Worm (Caenorhabditis elegans) whole organism, early embryonic: ENCODE data around the gene chw-1.

Experiments
- B0310.2 ChIP-seq: sonication (generic microtip); optimal IDR thresholded peaks from 2 replicates; lab custom pipeline; 2016; ENCODE audit warnings: mild to moderate bottlenecking, missing genetic modification characterization, missing compliant biosample characterization
- F13C5.2 ChIP-seq: sonication (generic microtip); optimal IDR thresholded peaks from 2 replicates; lab custom pipeline; 2017; ENCODE audit warnings: mild to moderate bottlenecking, missing genetic modification characterization, inconsistent platforms, missing compliant biosample characterization
- aly-1 ChIP-seq: sonication (generic microtip); optimal IDR thresholded peaks from 2 replicates; lab custom pipeline; 2016; ENCODE audit warnings: missing genetic modification characterization, missing compliant biosample characterization
- ama-1 ChIP-seq: fragments of 150-350 bp; optimal IDR thresholded peaks from 2 replicates; lab custom pipeline; 2014
- ceh-13 ChIP-seq: fragments of 200-800 bp; sonication (Bioruptor generic); optimal IDR thresholded peaks from 2 replicates; lab custom pipeline; 2018; ENCODE audit warnings: mild to moderate bottlenecking, missing genetic modification characterization, missing compliant biosample characterization
- ceh-36 ChIP-seq: sonication (generic microtip); optimal IDR thresholded peaks from 2 replicates; lab custom pipeline; 2016; ENCODE audit warnings: missing genetic modification characterization, inconsistent platforms, missing compliant biosample characterization
- ets-7 ChIP-seq: sonication (generic microtip); optimal IDR thresholded peaks from 2 replicates; lab custom pipeline; 2016; ENCODE audit warnings: missing genotype, missing genetic modification characterization, missing compliant biosample characterization
- flt-1 ChIP-seq: fragments of 200-800 bp; sonication (Bioruptor generic); IDR thresholded peaks from 2 replicates; pipeline ENCODE4 v1.3.6; 2022; ENCODE audit warnings: missing genetic modification characterization, missing compliant biosample characterization
- hmbx-1 ChIP-seq: sonication (generic microtip); optimal IDR thresholded peaks from 2 replicates; lab custom pipeline; 2016; ENCODE audit warnings: mild to moderate bottlenecking, missing genetic modification characterization, missing compliant biosample characterization
- hmg-4 ChIP-seq: fragments of 200-800 bp; sonication (Bioruptor generic); optimal IDR thresholded peaks from 2 replicates; lab custom pipeline; 2018; ENCODE audit warnings: mild to moderate bottlenecking, missing genetic modification characterization, missing compliant biosample characterization
- hnd-1 ChIP-seq: sonication (generic microtip); optimal IDR thresholded peaks from 2 replicates; lab custom pipeline; 2016; ENCODE audit warnings: missing genetic modification characterization, missing compliant biosample characterization
- pes-1 ChIP-seq: fragments of 200-800 bp; sonication (Bioruptor generic); IDR thresholded peaks from 2 replicates; pipeline ENCODE4 v1.3.6; 2022; ENCODE audit warnings: missing genetic modification reagents, missing genetic modification characterization, missing compliant biosample characterization
- scrt-1 ChIP-seq: fragments of 200-800 bp; sonication (Bioruptor generic); IDR thresholded peaks from 2 replicates; pipeline ENCODE4 v1.3.6; 2022; ENCODE audit warnings: missing genetic modification characterization, missing compliant biosample characterization
- sea-1 ChIP-seq: fragments of 200-800 bp; sonication (Bioruptor generic); conservative IDR thresholded peaks from 2 replicates; pipeline ENCODE4 v1.3.6; 2022; ENCODE audit warnings: missing genetic modification characterization, missing compliant biosample characterization
- tbx-11 ChIP-seq: fragments of 200-800 bp; sonication (Bioruptor generic); IDR thresholded peaks from 2 replicates; pipeline ENCODE4 v1.3.6; 2022; ENCODE audit warnings: missing genetic modification characterization, missing compliant biosample characterization
- tbx-37 ChIP-seq: fragments of 200-800 bp; sonication (Bioruptor generic); conservative IDR thresholded peaks from 2 replicates; pipeline ENCODE4 v1.3.6; 2022; ENCODE audit warnings: missing genetic modification reagents, missing genetic modification characterization, missing compliant biosample characterization
- tra-4 ChIP-seq: sonication (generic microtip); optimal IDR thresholded peaks from 2 replicates; lab custom pipeline; 2017; ENCODE audit warnings: missing genetic modification characterization, missing compliant biosample characterization

chw-1 gene

DNA sequence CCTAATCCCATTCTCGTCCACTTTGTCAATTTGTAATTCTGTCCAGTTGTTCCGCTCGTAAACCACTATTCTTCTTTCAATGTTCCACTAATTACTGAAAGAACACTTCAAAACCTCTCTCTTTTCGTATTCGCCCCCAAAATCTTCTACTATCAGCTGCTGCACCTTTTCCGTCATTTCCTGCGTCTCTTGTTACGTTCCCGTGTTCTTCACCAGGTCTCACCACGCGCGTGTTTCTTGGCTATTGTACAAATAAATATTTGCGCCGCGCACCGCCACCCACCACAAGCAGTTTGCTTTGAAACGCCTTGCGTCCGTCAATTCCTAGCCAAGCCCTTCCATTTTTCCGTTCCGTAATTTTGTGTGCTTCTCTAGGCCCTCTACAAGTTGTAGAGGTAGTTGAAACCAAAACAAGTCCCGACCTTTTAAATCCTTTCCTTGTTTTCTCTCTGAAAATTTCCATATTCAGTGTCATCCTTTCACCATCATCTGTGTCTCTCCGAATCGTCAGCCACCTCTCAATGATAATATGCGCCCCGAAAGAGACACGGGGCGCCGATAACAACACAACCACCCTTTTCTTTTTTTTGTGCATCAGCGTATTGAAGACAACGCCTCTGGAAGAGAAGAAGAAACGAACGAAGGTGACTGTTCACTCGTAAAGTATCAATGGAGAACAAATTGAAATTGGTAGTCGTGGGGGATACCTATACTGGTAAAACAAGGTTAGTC lies 16.2 kb downstream of the chw-1 start, which contains the start of the genes crp-1 and Y32F6B.9:
Gene crp-1, plus strand, starts transcription at position 468 of the 732 bp plus-strand sequence.
Gene Y32F6B.9, plus strand, starts transcription at position 603 of the 732 bp plus-strand sequence.
- no peak for TF ChIP-seq hmg-4 (GFP tag; lab: Kevin White, UChicago)
- TF ChIP-seq ceh-36 (tag; lab: Kevin White, UChicago): no peak
- TF ChIP-seq flt-1 (GFP tag; lab: Robert Waterston, UW): no peak
- no peak for TF ChIP-seq ama-1
- no peak for TF ChIP-seq hnd-1 (tag; lab: Kevin White, UChicago)
- no peak for TF ChIP-seq pes-1 (GFP tag; lab: Robert Waterston, UW)
- no peak for TF ChIP-seq ceh-13
- TF ChIP-seq tbx-37 (GFP tag; lab: Robert Waterston, UW): no peak
- TF ChIP-seq B0310.2 (tag; lab: Kevin White, UChicago): no peak
- no peak for TF ChIP-seq scrt-1
- TF ChIP-seq tbx-11 (GFP tag; lab: Robert Waterston, UW): no peak
- TF ChIP-seq hmbx-1 (tag; lab: Kevin White, UChicago): no peak
- TF ChIP-seq sea-1 (GFP tag; lab: Robert Waterston, UW): no peak
- no peak for TF ChIP-seq aly-1 (tag; lab: Kevin White, UChicago)
- no peak for TF ChIP-seq tra-4 (tag; lab: Kevin White, UChicago)

DNA sequence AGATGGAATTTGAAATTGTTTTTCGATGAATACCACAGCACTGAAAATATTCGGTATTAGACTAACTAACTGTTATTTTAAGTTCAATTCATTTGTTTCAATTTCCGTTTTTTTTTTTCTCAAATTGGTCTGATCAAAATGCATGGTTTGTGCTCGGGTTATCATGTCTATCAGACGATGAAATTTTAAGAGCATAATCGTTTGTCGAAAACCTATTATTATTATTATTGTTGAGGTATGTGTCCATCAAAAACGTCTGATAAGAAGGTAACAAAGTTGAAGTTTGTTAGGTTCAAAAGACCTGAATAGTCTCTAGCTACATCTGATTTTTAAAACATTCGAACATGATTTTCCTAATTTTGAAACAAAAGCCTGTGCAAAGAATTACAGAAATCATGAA lies 21.9 kb downstream of the chw-1 start:
- TF ChIP-seq ceh-13 (no peak), ceh-36 (tag; lab: Kevin White, UChicago) (no peak), tbx-11 (GFP tag; lab: Robert Waterston, UW) (no peak), tra-4 (tag; lab: Kevin White, UChicago) (no peak), ama-1 (no peak), sea-1 (GFP tag; lab: Robert Waterston, UW) (no peak), tbx-37 (GFP tag; lab: Robert Waterston, UW) (no peak), aly-1 (tag; lab: Kevin White, UChicago) (no peak), F13C5.2 (tag; lab: Kevin White, UChicago) (no peak), hmbx-1 (tag; lab: Kevin White, UChicago) (no peak), hnd-1 (tag; lab: Kevin White, UChicago) (no peak), scrt-1 (no peak), hmg-4 (GFP tag; lab: Kevin White, UChicago) (no peak), ets-7 (no peak), flt-1 (GFP tag; lab: Robert Waterston, UW) (no peak), B0310.2 (tag; lab: Kevin White, UChicago) (no peak), pes-1 (GFP tag; lab: Robert Waterston, UW) (no peak)

DNA sequence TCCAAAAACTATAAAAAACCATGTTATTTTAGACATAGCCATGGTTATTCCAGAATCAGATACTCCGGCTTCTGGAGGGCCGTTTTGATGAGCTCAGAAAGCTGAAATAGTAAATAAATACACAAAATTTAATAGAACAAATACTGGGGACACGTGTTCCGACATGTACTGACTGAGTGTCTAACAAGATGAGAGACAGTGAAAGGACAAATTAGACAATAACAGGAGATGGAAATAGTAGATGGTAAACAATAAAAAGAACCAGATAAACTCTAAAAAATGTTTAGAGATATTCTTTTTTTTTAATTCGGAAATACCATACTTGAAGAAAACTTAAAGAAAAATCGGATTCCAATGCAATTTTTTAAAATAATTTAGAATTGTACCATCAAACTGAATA lies 22.6 kb downstream of the chw-1 start, which contains the start of gene Y32F6B.1:
Gene Y32F6B.1, minus strand, starts transcription at position 101 of the 400 bp plus-strand sequence.
- TF ChIP-seq ama-1: no peak
- TF ChIP-seq sea-1 (GFP tag; lab: Robert Waterston, UW): no peak
- no peak for TF ChIP-seq aly-1 (tag; lab: Kevin White, UChicago)
- TF ChIP-seq tbx-11 (GFP tag; lab: Robert Waterston, UW): no peak
- no peak for TF ChIP-seq hmg-4 (GFP tag; lab: Kevin White, UChicago)
- no peak for TF ChIP-seq F13C5.2 (tag; lab: Kevin White, UChicago)
- TF ChIP-seq tra-4 (tag; lab: Kevin White, UChicago): no peak
- TF ChIP-seq pes-1 (GFP tag; lab: Robert Waterston, UW): no peak
- TF ChIP-seq ceh-13: no peak
- TF ChIP-seq scrt-1: no peak
- TF ChIP-seq hnd-1 (tag; lab: Kevin White, UChicago): no peak
- TF ChIP-seq tbx-37 (GFP tag; lab: Robert Waterston, UW): no peak

- no peak for TF ChIP-seq hnd-1 (tag; lab: Kevin White, UChicago)
- no peak for TF ChIP-seq tra-4 (tag; lab: Kevin White, UChicago)
- TF ChIP-seq scrt-1: no peak
- TF ChIP-seq ceh-36 (tag; lab: Kevin White, UChicago): no peak
- no peak for TF ChIP-seq sea-1 (GFP tag; lab: Robert Waterston, UW)
- no peak for TF ChIP-seq hmbx-1 (tag; lab: Kevin White, UChicago)
- TF ChIP-seq tbx-11 (GFP tag; lab: Robert Waterston, UW): no peak
- no peak for TF ChIP-seq ama-1
- no peak for TF ChIP-seq hmg-4 (GFP tag; lab: Kevin White, UChicago)
- no peak for TF ChIP-seq B0310.2 (tag; lab: Kevin White, UChicago)
- TF ChIP-seq F13C5.2 (tag; lab: Kevin White, UChicago): no peak
- TF ChIP-seq tbx-37 (GFP tag; lab: Robert Waterston, UW): no peak
- TF ChIP-seq flt-1 (GFP tag; lab: Robert Waterston, UW): no peak
- TF ChIP-seq ceh-13: no peak
- no peak for TF ChIP-seq ets-7
- no peak for TF ChIP-seq pes-1 (GFP tag; lab: Robert Waterston, UW)
Observed at ce11 chrV:10485389-10485788, 23.3 kb downstream of the chw-1 start.

DNA sequence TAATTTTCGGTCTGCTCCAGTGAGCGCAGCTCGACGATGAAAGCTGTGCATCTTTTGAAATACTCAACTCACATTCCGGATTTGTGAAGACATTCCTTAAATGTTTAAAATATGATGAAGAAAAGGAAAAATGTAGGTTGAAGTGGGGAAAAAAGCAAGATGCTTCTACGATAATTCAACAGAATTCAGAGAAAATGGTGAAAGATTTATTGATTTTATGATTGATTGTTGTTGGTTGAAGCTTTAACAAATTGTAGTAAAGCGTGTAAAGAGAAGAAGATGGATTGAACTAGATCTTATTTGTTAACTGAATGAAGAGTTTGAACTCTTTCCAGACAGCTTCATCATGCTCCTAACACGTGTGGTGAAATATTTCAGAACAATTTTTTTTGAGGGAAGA lies 27.9 kb downstream of the chw-1 start, which contains the start of gene ncx-5:
Gene ncx-5, minus strand, starts transcription at position 101 of the 400 bp plus-strand sequence.
- no peak for TF ChIP-seq sea-1 (GFP tag; lab: Robert Waterston, UW)
- TF ChIP-seq flt-1 (GFP tag; lab: Robert Waterston, UW): no peak
- TF ChIP-seq pes-1 (GFP tag; lab: Robert Waterston, UW): no peak

DNA sequence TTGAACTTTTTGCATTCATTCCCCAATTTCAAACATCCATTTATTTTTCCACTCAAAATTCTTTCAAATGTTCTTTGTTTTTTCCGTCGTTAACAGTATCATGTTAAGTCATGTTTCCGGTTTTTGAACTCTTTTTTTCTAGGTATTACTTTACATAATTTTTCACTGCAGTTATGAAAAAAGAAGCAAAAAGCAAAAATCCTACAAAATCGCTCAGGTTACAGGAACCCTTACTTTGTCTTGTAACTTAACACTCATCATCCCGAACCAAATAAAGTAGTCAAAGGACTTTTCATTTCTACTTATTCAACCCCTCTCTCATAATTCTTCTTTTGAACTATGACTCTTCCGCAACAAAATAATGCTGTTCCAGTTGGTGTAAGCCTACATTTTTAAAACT lies 29.4 kb downstream of the chw-1 start, which contains the start of gene aqp-5:
Gene aqp-5, plus strand, starts transcription at position 301 of the 400 bp plus-strand sequence.
- no peak for TF ChIP-seq pes-1 (GFP tag; lab: Robert Waterston, UW)
- no peak for TF ChIP-seq hmbx-1 (tag; lab: Kevin White, UChicago)
- TF ChIP-seq ceh-36 (tag; lab: Kevin White, UChicago): no peak
- TF ChIP-seq ets-7: no peak
- TF ChIP-seq tra-4 (tag; lab: Kevin White, UChicago): no peak
- TF ChIP-seq B0310.2 (tag; lab: Kevin White, UChicago): no peak
- no peak for TF ChIP-seq flt-1 (GFP tag; lab: Robert Waterston, UW)
- TF ChIP-seq scrt-1: no peak
- no peak for TF ChIP-seq aly-1 (tag; lab: Kevin White, UChicago)
- TF ChIP-seq F13C5.2 (tag; lab: Kevin White, UChicago): no peak
- no peak for TF ChIP-seq tbx-37 (GFP tag; lab: Robert Waterston, UW)
- no peak for TF ChIP-seq tbx-11 (GFP tag; lab: Robert Waterston, UW)
- no peak for TF ChIP-seq ceh-13
- TF ChIP-seq hmg-4 (GFP tag; lab: Kevin White, UChicago): no peak
